Fruit fly (Drosophila melanogaster): Measurements from ENCODE around the gene tio.

tio gene

DNA sequence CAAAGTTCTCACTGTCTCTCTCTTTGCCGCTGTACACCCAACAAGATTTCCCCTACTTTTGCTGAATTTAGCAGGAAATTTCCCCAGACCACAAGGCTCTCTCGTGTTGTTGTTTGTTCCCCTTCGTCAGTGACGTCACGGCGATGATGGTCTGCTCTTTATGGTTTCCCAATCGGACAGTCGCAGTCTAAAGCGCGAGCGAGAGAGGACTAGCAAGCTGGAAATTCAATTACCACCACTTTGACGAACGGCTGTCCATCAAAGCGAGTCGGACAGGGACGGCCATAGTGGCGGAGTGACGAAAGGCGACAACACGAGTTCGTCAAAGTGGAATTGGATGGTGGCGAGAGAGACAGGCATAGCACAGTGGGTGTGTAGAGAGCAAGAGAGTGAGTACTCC, 5.4 kb downstream of the tio start (continued):
- TF ChIP-seq ftz-f1 (GFP tag; optimal IDR thresholded peaks at IDR 0.05) (peak; percentile 68), CG4707 (GFP tag; optimal IDR thresholded peaks at IDR 0.05) (peak; percentile 69), nmo (GFP tag; optimal IDR thresholded peaks at IDR 0.05) (peak; percentile 61), MESR4 (GFP tag; optimal IDR thresholded peaks at IDR 0.05) (no peak), ato (GFP tag; IDR thresholded peaks at IDR 0.05; ENCODE audit: partially characterized antibody) (peak; percentile 63; the same call in 1 of the 2 replicates), CG3726 (GFP tag; IDR thresholded peaks at IDR 0.05) (no peak), lab (GFP tag; optimal IDR thresholded peaks at IDR 0.05) (no peak), stc (GFP tag; IDR thresholded peaks at IDR 0.05) (no peak), bab2 (GFP tag; optimal IDR thresholded peaks at IDR 0.05) (no peak), CG4820 (GFP tag; optimal IDR thresholded peaks at IDR 0.05) (no peak), sim (GFP tag; IDR thresholded peaks at IDR 0.05) (no peak), HmgZ (tag; optimal IDR thresholded peaks at IDR 0.05) (peak; percentile 82), CG16813 (GFP tag; IDR thresholded peaks at IDR 0.05; ENCODE audit: partially characterized antibody) (peak; percentile 43; the same call in 1 of the 3 replicates), Dad (GFP tag; optimal IDR thresholded peaks at IDR 0.05) (no peak), CHES-1-like (GFP tag; optimal IDR thresholded peaks at IDR 0.05) (peak; percentile 19), pzg (GFP tag; optimal IDR thresholded peaks at IDR 0.05) (no peak), E2f1 (GFP tag; IDR thresholded peaks at IDR 0.05) (no peak), Vsx1 (GFP tag; optimal IDR thresholded peaks at IDR 0.05) (peak; percentile 28), dpn (GFP tag; optimal IDR thresholded peaks at IDR 0.05) (peak in 1 of 2 experiments; percentile 17), CG8478 (optimal IDR thresholded peaks at IDR 0.05) (peak; percentile 100), btn (GFP tag; optimal IDR thresholded peaks at IDR 0.05) (no peak), fd102C (GFP tag; optimal IDR thresholded peaks at IDR 0.05) (no peak), Atf6 (GFP tag; IDR thresholded peaks at IDR 0.05) (0 out of 2 replicates have a peak, but pooled peaks have one; percentile 29), tll (GFP tag; optimal IDR thresholded peaks at IDR 0.05) (peak; percentile 72 to 84), CG14860 (GFP tag; IDR thresholded peaks at IDR 0.05; ENCODE audit: partially characterized antibody) (peak; percentile 32; the same call in 1 of the 3 replicates), CG7839 (tag; optimal IDR thresholded peaks at IDR 0.05) (no peak), rib (GFP tag; IDR thresholded peaks at IDR 0.05) (peak; percentile 64; the same call in 1 of the 2 replicates), nerfin-2 (GFP tag; IDR thresholded peaks at IDR 0.05; ENCODE audit: partially characterized antibody) (peak; percentile 31; the same call in 1 of the 2 replicates), CG7271 (tag; optimal IDR thresholded peaks at IDR 0.05) (no peak), slbo (GFP tag; IDR thresholded peaks at IDR 0.05) (peak; percentile 64), CG33213 (GFP tag; optimal IDR thresholded peaks at IDR 0.05) (no peak), Xbp1 (GFP tag; optimal IDR thresholded peaks at IDR 0.05) (peak; percentile 1), CG42726 (GFP tag; IDR thresholded peaks at IDR 0.05; ENCODE audit: partially characterized antibody) (peak; percentile 85), vnd (GFP tag; IDR thresholded peaks at IDR 0.05; ENCODE audit: partially characterized antibody) (peak; percentile 51; the same call in 2 of the 3 replicates), Abd-B (GFP tag; optimal IDR thresholded peaks at IDR 0.05) (peak; percentile 81), fd64A (GFP tag; optimal IDR thresholded peaks at IDR 0.05) (no peak), zen (tag; optimal IDR thresholded peaks at IDR 0.05) (peak; percentile 90), Six4 (GFP tag; optimal IDR thresholded peaks at IDR 0.05) (no peak), Hmr (GFP tag; optimal IDR thresholded peaks at IDR 0.05) (peak; percentile 10), Fer2 (tag; optimal IDR thresholded peaks at IDR 0.05) (no peak), MBD-R2 (GFP tag; IDR thresholded peaks at IDR 0.05) (peak; percentile 35; the same call in 1 of the 2 replicates), CG12744 (GFP tag; optimal IDR thresholded peaks at IDR 0.05) (peak; percentile 2), usp (GFP tag; optimal IDR thresholded peaks at IDR 0.05) (no peak), CkIIα-i1 (GFP tag; IDR thresholded peaks at IDR 0.05) (no peak), stwl (tag; optimal IDR thresholded peaks at IDR 0.05) (peak; percentile 50), toy (GFP tag; IDR thresholded peaks at IDR 0.05) (no peak), zen2 (GFP tag; IDR thresholded peaks at IDR 0.05; ENCODE audit: partially characterized antibody) (peak; percentile 53; the same call in 1 of the 3 replicates), CG13296 (GFP tag; optimal IDR thresholded peaks at IDR 0.05) (no peak), odd (GFP tag; optimal IDR thresholded peaks at IDR 0.05) (no peak)

Measured in whole organism, embryonic.